Worm (Caenorhabditis elegans) whole organism, midembryonic: ENCODE data around the gene fbxa-148.
"Not testable (repeated sequence)": the region's sequence is repeated elsewhere in the genome, so short reads cannot be mapped to it uniquely, and the experiment has no call there.

Experiments used
- cog-1 ChIP-seq: sonication (generic microtip); optimal IDR thresholded peaks from 2 replicates; lab custom pipeline; 2016; ENCODE audit warnings: missing genetic modification characterization, missing compliant biosample characterization
- flt-1 ChIP-seq: fragments of 200-800 bp; sonication (Bioruptor generic); IDR thresholded peaks from 2 replicates; pipeline ENCODE4 v1.3.6; 2022; ENCODE audit warnings: missing genetic modification characterization, missing compliant biosample characterization
- klf-2 ChIP-seq: fragments of 200-800 bp; sonication (Bioruptor generic); conservative IDR thresholded peaks from 2 replicates; pipeline ENCODE4 v1.3.6; 2022; ENCODE audit warnings: missing genetic modification reagents, missing genetic modification characterization, missing compliant biosample characterization
- med-1 ChIP-seq: sonication (generic microtip); optimal IDR thresholded peaks from 2 replicates; lab custom pipeline; 2017; ENCODE audit warnings: missing genetic modification characterization, mild to moderate bottlenecking, missing compliant biosample characterization, antibody characterized with exemption, missing genetic modification reagents; ENCODE audit not compliant: insufficient read depth
- tab-1 ChIP-seq: fragments of 200-800 bp; sonication (Bioruptor generic); IDR thresholded peaks from 2 replicates; pipeline ENCODE4 v1.3.6; 2022; ENCODE audit warnings: missing genetic modification characterization, missing compliant biosample characterization
- ztf-23 ChIP-seq: fragments of 200-800 bp; sonication (Bioruptor generic); IDR thresholded peaks from 2 replicates; pipeline ENCODE4 v1.3.6; 2022; ENCODE audit warnings: missing genetic modification reagents, missing genetic modification characterization, missing compliant biosample characterization
- ztf-29 ChIP-seq: fragments of 200-800 bp; sonication (Bioruptor generic); IDR thresholded peaks from 2 replicates; pipeline ENCODE4 v1.3.6; 2022; ENCODE audit warnings: missing genetic modification reagents, missing genetic modification characterization, missing compliant biosample characterization

DNA sequence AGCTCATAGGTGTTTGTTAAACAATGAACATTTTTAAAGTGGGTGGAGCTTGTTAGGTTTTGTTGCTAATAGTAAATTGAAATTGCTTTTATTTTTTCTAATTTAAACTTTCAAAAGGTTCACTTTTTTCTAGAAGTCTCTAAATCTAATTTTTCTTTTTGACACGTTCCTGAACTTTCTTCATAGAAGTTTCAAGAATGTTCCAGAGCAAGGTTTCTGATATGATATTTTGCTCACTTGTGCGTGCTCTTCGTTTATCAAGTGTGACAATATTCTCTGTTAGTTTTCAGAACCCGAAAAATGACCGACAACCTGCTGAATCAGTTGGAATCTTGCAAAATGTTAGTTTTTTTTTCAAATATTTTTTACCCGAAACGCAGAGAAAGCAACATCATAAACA is at the start of gene fbxa-148:
- not testable (repeated sequence) for TF ChIP-seq cog-1; ztf-23 (GFP tag; lab: Robert Waterston, UW); tab-1 (GFP tag; lab: Robert Waterston, UW); ztf-29 (GFP tag; lab: Robert Waterston, UW); flt-1; med-1 (GFP tag; lab: Kevin White, UChicago); klf-2 (GFP tag; lab: Robert Waterston, UW)
